Fruit fly (Drosophila melanogaster) whole organism, prepupa: Measurements from ENCODE around the gene opa.

Experiments used
- CG10631 ChIP-seq: fragments of 200-800 bp; sonication (Bioruptor generic); optimal IDR thresholded peaks from 2 replicates; lab custom pipeline; 2016; ENCODE audit warnings: missing biosample characterization, missing genetic modification characterization
- CG11762 ChIP-seq: fragments of 200-800 bp; sonication (Bioruptor generic); optimal IDR thresholded peaks from 3 replicates; lab custom pipeline; 2016; ENCODE audit warnings: missing biosample characterization, missing genetic modification characterization; ENCODE audit not compliant: insufficient read depth
- CG11902 ChIP-seq: fragments of 200-800 bp; sonication (Bioruptor generic); optimal IDR thresholded peaks from 3 replicates; lab custom pipeline; 2016; ENCODE audit warnings: missing biosample characterization, missing genetic modification characterization
- CG15336 ChIP-seq: fragments of 200-800 bp; sonication (Bioruptor generic); IDR thresholded peaks from 2 replicates; pipeline ENCODE4 v1.3.6; 2022; ENCODE audit warnings: missing biosample characterization, missing genetic modification characterization
- CG1621 ChIP-seq: fragments of 200-800 bp; sonication (Bioruptor generic); optimal IDR thresholded peaks from 3 replicates; lab custom pipeline; 2018; ENCODE audit warnings: missing biosample characterization, mild to moderate bottlenecking, missing genetic modification characterization
- CG16779 ChIP-seq: fragments of 200-800 bp; sonication (Bioruptor generic); optimal IDR thresholded peaks from 3 replicates; lab custom pipeline; 2017; ENCODE audit warnings: missing biosample characterization, mild to moderate bottlenecking, missing genetic modification characterization
- CG3032 ChIP-seq: fragments of 200-800 bp; optimal IDR thresholded peaks from 2 replicates; lab custom pipeline; 2019; ENCODE audit warnings: missing biosample characterization, mild to moderate bottlenecking, missing genetic modification characterization, moderate library complexity
- CG31627 ChIP-seq: fragments of 200-800 bp; sonication (Bioruptor generic); optimal IDR thresholded peaks from 3 replicates; lab custom pipeline; 2016; ENCODE audit warnings: missing biosample characterization, missing genetic modification characterization
- CG32006 ChIP-seq: fragments of 200-800 bp; sonication (Bioruptor generic); optimal IDR thresholded peaks from 3 replicates; lab custom pipeline; 2017; ENCODE audit warnings: missing biosample characterization, mild to moderate bottlenecking, missing genetic modification characterization
- CG3919 ChIP-seq: fragments of 200-800 bp; sonication (Bioruptor generic); optimal IDR thresholded peaks from 3 replicates; lab custom pipeline; 2016; ENCODE audit warnings: missing biosample characterization, missing genetic modification characterization
- CG6163 ChIP-seq: fragments of 200-800 bp; sonication (Bioruptor generic); IDR thresholded peaks from 3 replicates; pipeline ENCODE4 v1.3.6; 2022; ENCODE audit warnings: missing biosample characterization, missing genetic modification characterization
- CG6276 ChIP-seq: fragments of 200-800 bp; sonication (Bioruptor generic); optimal IDR thresholded peaks from 2 replicates; lab custom pipeline; 2017; ENCODE audit warnings: missing biosample characterization, mild to moderate bottlenecking, missing genetic modification characterization
- CG6792 ChIP-seq: fragments of 200-800 bp; sonication (Bioruptor generic); optimal IDR thresholded peaks from 3 replicates; lab custom pipeline; 2016; ENCODE audit warnings: missing biosample characterization, missing genetic modification characterization
- CG6808 ChIP-seq: fragments of 200-800 bp; sonication (Bioruptor generic); optimal IDR thresholded peaks from 3 replicates; lab custom pipeline; 2017; ENCODE audit warnings: missing biosample characterization, missing genetic modification characterization, mild to moderate bottlenecking, moderate library complexity, missing genetic modification reagents
- CG7368 ChIP-seq: fragments of 200-800 bp; sonication (Bioruptor generic); optimal IDR thresholded peaks from 3 replicates; lab custom pipeline; 2016; ENCODE audit warnings: missing biosample characterization, missing genetic modification characterization
- CG8119 ChIP-seq: fragments of 200-800 bp; sonication (Bioruptor generic); IDR thresholded peaks from 3 replicates; pipeline ENCODE4 v1.3.6; 2022; ENCODE audit warnings: missing biosample characterization, missing genetic modification characterization
- CG8632 ChIP-seq: fragments of 200-800 bp; sonication (Bioruptor generic); optimal IDR thresholded peaks from 3 replicates; lab custom pipeline; 2016; ENCODE audit warnings: missing biosample characterization, missing genetic modification characterization
- CG9139 ChIP-seq: fragments of 200-800 bp; sonication (Bioruptor generic); optimal IDR thresholded peaks from 3 replicates; lab custom pipeline; 2017; ENCODE audit warnings: missing biosample characterization, mild to moderate bottlenecking, missing genetic modification characterization
- Eip78C ChIP-seq: fragments of 200-800 bp; sonication (Bioruptor generic); peaks from one replicate; lab custom pipeline; 2016; ENCODE audit warnings: missing biosample characterization, missing genetic modification characterization
- Ets96B ChIP-seq: fragments of 200-800 bp; optimal IDR thresholded peaks from 2 replicates; lab custom pipeline; 2019; ENCODE audit warnings: missing biosample characterization, mild to moderate bottlenecking, missing genetic modification characterization, moderate library complexity
- Gug ChIP-seq: fragments of 200-800 bp; sonication (Bioruptor generic); IDR thresholded peaks from 2 replicates; pipeline ENCODE4 v1.3.6; 2022; ENCODE audit warnings: missing biosample characterization, missing genetic modification characterization
- Hr38 ChIP-seq: sonication (Bioruptor generic); optimal IDR thresholded peaks from 2 replicates; lab custom pipeline; 2016; ENCODE audit warnings: missing biosample characterization, missing genetic modification characterization
- Hr39 ChIP-seq: fragments of 200-800 bp; sonication (Bioruptor generic); optimal IDR thresholded peaks from 2 replicates; lab custom pipeline; 2016; ENCODE audit warnings: missing biosample characterization, missing genetic modification characterization
- Hr4 ChIP-seq: fragments of 200-800 bp; sonication (Bioruptor generic); optimal IDR thresholded peaks from 3 replicates; lab custom pipeline; 2016; ENCODE audit warnings: missing biosample characterization, missing genetic modification characterization
- Lpt ChIP-seq: fragments of 200-800 bp; sonication (Bioruptor generic); optimal IDR thresholded peaks from 3 replicates; lab custom pipeline; 2016; ENCODE audit warnings: missing biosample characterization, missing genetic modification characterization
- Met ChIP-seq: fragments of 200-800 bp; sonication (Bioruptor generic); optimal IDR thresholded peaks from 3 replicates; lab custom pipeline; 2016; ENCODE audit warnings: missing biosample characterization, missing genetic modification characterization
- OdsH ChIP-seq: fragments of 200-800 bp; sonication (Bioruptor generic); optimal IDR thresholded peaks from 3 replicates; lab custom pipeline; 2016; ENCODE audit warnings: missing biosample characterization, missing genetic modification characterization
- Smox ChIP-seq: fragments of 200-800 bp; sonication (Bioruptor generic); optimal IDR thresholded peaks from 3 replicates; lab custom pipeline; 2016; ENCODE audit warnings: missing biosample characterization, missing genetic modification characterization
- Sox102F ChIP-seq: fragments of 200-800 bp; sonication (Bioruptor generic); optimal IDR thresholded peaks from 2 replicates; lab custom pipeline; 2016; ENCODE audit warnings: missing biosample characterization, mild to moderate bottlenecking, missing genetic modification characterization
- Sox14 ChIP-seq: fragments of 200-800 bp; sonication (Bioruptor generic); optimal IDR thresholded peaks from 3 replicates; lab custom pipeline; 2016; ENCODE audit warnings: missing biosample characterization, missing genetic modification characterization
- Sox15 ChIP-seq: fragments of 200-800 bp; sonication (Bioruptor generic); optimal IDR thresholded peaks from 3 replicates; lab custom pipeline; 2016; ENCODE audit warnings: missing biosample characterization, missing genetic modification characterization
- acj6 ChIP-seq: fragments of 200-800 bp; sonication (Bioruptor generic); optimal IDR thresholded peaks from 3 replicates; lab custom pipeline; 2016; ENCODE audit warnings: missing biosample characterization, missing genetic modification characterization
- dac ChIP-seq: fragments of 200-800 bp; sonication (Bioruptor generic); optimal IDR thresholded peaks from 2 replicates; lab custom pipeline; 2017; ENCODE audit warnings: missing biosample characterization, mild to moderate bottlenecking, missing genetic modification characterization
- eg ChIP-seq: fragments of 200-800 bp; sonication (Bioruptor generic); IDR thresholded peaks from 3 replicates; pipeline ENCODE4 v1.3.6; 2022; ENCODE audit warnings: missing biosample characterization, missing genetic modification characterization
- esn ChIP-seq: fragments of 200-800 bp; sonication (Bioruptor generic); optimal IDR thresholded peaks from 2 replicates; lab custom pipeline; 2016; ENCODE audit warnings: missing biosample characterization, mild to moderate bottlenecking, missing genetic modification characterization, moderate library complexity
- fd59A ChIP-seq: fragments of 200-800 bp; sonication (Bioruptor generic); optimal IDR thresholded peaks from 2 replicates; lab custom pipeline; 2017; ENCODE audit warnings: missing biosample characterization, mild to moderate bottlenecking, missing genetic modification characterization, missing genetic modification reagents
- fd85E ChIP-seq: fragments of 200-800 bp; sonication (Bioruptor generic); optimal IDR thresholded peaks from 3 replicates; lab custom pipeline; 2016; ENCODE audit warnings: missing biosample characterization, missing genetic modification characterization
- fkh ChIP-seq: fragments of 200-800 bp; sonication (Bioruptor generic); optimal IDR thresholded peaks from 3 replicates; lab custom pipeline; 2017; ENCODE audit warnings: missing biosample characterization, mild to moderate bottlenecking, missing genetic modification characterization, moderate library complexity
- lz ChIP-seq: fragments of 200-800 bp; sonication (Bioruptor generic); optimal IDR thresholded peaks from 3 replicates; lab custom pipeline; 2016; ENCODE audit warnings: missing biosample characterization, missing genetic modification characterization
- salr ChIP-seq, 2 experiments: fragments of 200-800 bp; sonication (Bioruptor generic); optimal IDR thresholded peaks; 3 replicates each; lab custom pipeline; 2016 to 2018; ENCODE audit warnings: missing biosample characterization in 2 of 2, missing genetic modification characterization in 2 of 2, mild to moderate bottlenecking in 1 of 2
- spab ChIP-seq: fragments of 200-800 bp; sonication (Bioruptor generic); optimal IDR thresholded peaks from 2 replicates; lab custom pipeline; 2017; ENCODE audit warnings: missing biosample characterization, mild to moderate bottlenecking, missing genetic modification characterization, missing genetic modification reagents
- ss ChIP-seq, 2 experiments: fragments of 200-800 bp; sonication (Bioruptor generic); optimal IDR thresholded peaks; 2 replicates in 1 of 2; 3 replicates in 1 of 2; lab custom pipeline; 2017 to 2018; ENCODE audit warnings: mild to moderate bottlenecking in 2 of 2, missing biosample characterization in 2 of 2, missing genetic modification characterization in 2 of 2, moderate library complexity in 1 of 2
- svp ChIP-seq: fragments of 200-800 bp; sonication (Bioruptor generic); peaks from one replicate; lab custom pipeline; 2016; ENCODE audit warnings: missing biosample characterization, missing genetic modification characterization
- topi ChIP-seq: fragments of 200-800 bp; sonication (Bioruptor generic); optimal IDR thresholded peaks from 3 replicates; lab custom pipeline; 2016; ENCODE audit warnings: missing biosample characterization, missing genetic modification characterization
- vri ChIP-seq: fragments of 200-800 bp; sonication (Bioruptor generic); optimal IDR thresholded peaks from 3 replicates; lab custom pipeline; 2016; ENCODE audit warnings: missing biosample characterization, mild to moderate bottlenecking, missing genetic modification characterization

The opa gene

DNA sequence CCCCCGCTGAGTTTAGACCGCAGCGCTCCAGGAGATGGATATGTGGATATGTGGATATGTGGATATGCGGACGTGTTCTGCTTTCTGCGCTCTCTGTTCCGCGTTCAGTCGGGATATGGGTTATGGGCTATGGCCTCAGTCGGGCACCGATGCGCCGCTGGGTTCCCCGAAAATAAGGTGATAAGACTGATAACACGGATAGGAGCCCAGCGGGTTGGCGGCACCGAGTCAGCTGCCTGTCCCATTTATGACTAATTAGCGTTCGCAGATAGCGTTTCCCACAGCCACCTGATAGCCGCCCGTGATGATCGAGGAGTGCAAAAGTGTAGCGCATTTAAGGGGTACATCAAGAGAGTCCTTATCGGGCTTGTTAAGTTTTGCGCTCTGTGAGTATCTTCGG is 13.5 kb downstream of the opa start:
- TF ChIP-seq Hr38 (GFP tag; lab: Kevin White, UChicago): no peak
- TF ChIP-seq Hr4 (GFP tag; lab: Kevin White, UChicago): no peak
- no peak for TF ChIP-seq fd59A (GFP tag; lab: Kevin White, UChicago)
- TF ChIP-seq svp: peak; percentile 58

DNA sequence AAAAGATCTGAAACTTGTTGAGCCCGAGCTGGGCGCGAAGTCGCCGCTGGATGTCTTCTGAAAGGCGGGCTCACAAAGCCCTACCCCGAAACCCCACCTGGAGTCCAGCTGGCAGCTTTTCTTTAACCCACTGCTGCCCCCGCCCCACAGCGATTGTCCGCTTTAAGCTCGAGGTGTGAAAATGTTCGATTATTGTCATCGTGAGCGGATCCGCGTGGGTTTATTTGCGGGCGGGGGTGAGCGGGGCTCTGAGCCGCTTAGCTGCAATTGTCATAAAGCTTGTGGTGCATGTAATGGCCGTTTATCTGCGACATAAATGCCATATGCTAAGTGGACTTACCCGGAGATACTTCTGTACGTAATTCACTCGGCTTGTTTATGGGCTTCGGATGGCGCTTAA is 14.3 kb downstream of the opa start:
- TF ChIP-seq Lpt (GFP tag; lab: Kevin White, UChicago) (no peak), Met (GFP tag; lab: Kevin White, UChicago) (no peak)

DNA sequence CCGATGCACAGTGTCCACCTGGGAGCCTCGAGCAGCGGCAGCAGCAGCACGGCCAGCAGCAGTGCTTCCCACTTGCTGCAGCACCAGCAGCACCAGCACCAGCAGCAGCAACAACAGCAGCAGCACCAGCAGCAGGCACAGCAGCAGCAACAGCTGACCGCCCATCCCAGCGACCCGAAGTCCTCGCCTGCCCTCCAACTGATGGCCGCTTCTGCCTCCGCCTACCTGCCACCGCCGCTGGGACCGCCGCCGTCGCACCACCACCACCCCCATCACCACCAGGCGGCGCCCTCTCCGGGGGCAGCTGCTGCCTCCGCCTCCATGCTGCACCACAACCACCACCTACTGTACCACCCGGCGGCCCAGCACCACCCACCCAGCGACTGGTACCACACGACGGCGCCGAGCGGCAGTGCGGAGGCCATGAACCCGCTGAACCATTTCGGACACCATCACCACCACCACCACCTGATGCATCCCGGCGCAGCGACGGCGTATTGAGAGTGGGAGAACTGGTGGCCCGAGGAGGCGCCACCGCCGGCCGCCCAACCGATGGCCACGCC is 16.1 kb downstream of the opa start:
- TF ChIP-seq CG7368: no peak

- TF ChIP-seq acj6 (GFP tag; lab: Kevin White, UChicago) (peak; percentile 57), CG16779 (tag; lab: Kevin White, UChicago) (peak; percentile 9), Hr38 (GFP tag; lab: Kevin White, UChicago) (no peak), CG3919 (GFP tag; lab: Kevin White, UChicago) (peak; percentile 66), Sox102F (GFP tag; lab: Kevin White, UChicago) (peak; percentile 66), CG15336 (GFP tag; lab: Robert Waterston, UW) (peak; percentile 44; the same call in 1 of the 2 replicates), OdsH (GFP tag; lab: Kevin White, UChicago) (peak; percentile 31), Smox (GFP tag; lab: Kevin White, UChicago) (peak; percentile 68), vri (GFP tag; lab: Kevin White, UChicago) (peak; percentile 64), CG1621 (tag; lab: Kevin White, UChicago) (peak; percentile 54), CG32006 (peak; percentile 18), CG6276 (no peak), CG11762 (peak; percentile 9), Hr4 (GFP tag; lab: Kevin White, UChicago) (peak; percentile 26), CG8632 (peak; percentile 45), Sox14 (GFP tag; lab: Kevin White, UChicago) (peak; percentile 54), fkh (GFP tag; lab: Kevin White, UChicago) (no peak), CG3032 (tag; lab: Kevin White, UChicago) (peak; percentile 67), CG31627 (GFP tag; lab: Kevin White, UChicago) (peak; percentile 68), spab (peak; percentile 50), salr (GFP tag; optimal IDR thresholded peaks at IDR 0.05; lab: Kevin White, UChicago) (no peak), fd85E (GFP tag; lab: Kevin White, UChicago) (no peak), esn (GFP tag; lab: Kevin White, UChicago) (peak; percentile 76), Sox15 (GFP tag; lab: Kevin White, UChicago) (peak; percentile 23), svp (peak; percentile 87), CG11902 (GFP tag; lab: Kevin White, UChicago) (peak; percentile 21), Ets96B (tag; lab: Kevin White, UChicago) (peak; percentile 62), dac (no peak), CG10631 (GFP tag; lab: Kevin White, UChicago) (peak; percentile 57), lz (GFP tag; lab: Kevin White, UChicago) (peak; percentile 66), eg (GFP tag; lab: Robert Waterston, UW) (no peak), Met (GFP tag; lab: Kevin White, UChicago) (peak; percentile 75), CG6808 (peak; percentile 63), CG8119 (GFP tag; lab: Robert Waterston, UW) (peak; percentile 45; the same call in 1 of the 3 replicates), CG6792 (peak; percentile 59), CG6163 (GFP tag; lab: Robert Waterston, UW) (peak; percentile 53; the same call in 1 of the 3 replicates), CG9139 (GFP tag; lab: Kevin White, UChicago) (peak; percentile 24), Gug (no peak), topi (GFP tag; lab: Kevin White, UChicago) (peak; percentile 71), Eip78C (GFP tag; lab: Kevin White, UChicago) (peak; percentile 85), Hr39 (GFP tag; lab: Kevin White, UChicago) (peak; percentile 61), ss (GFP tag; optimal IDR thresholded peaks at IDR 0.05; lab: Kevin White, UChicago) (peak; percentile 19 to 42), Lpt (GFP tag; lab: Kevin White, UChicago) (peak; percentile 10)
Measured at dm6 chr3R:4873756-4874155, 21.1 kb downstream of the opa start.
